Fruit fly (Drosophila melanogaster) whole organism, embryonic: ENCODE measurements around the gene WRNexo.

Experiments used
- CG12391 ChIP-seq: fragments of 200-800 bp; sonication (Bioruptor generic); optimal IDR thresholded peaks from 3 replicates; lab custom pipeline; 2018; ENCODE audit warnings: missing biosample characterization, mild to moderate bottlenecking, missing genetic modification characterization, moderate library complexity
- CG2116 ChIP-seq: fragments of 200-800 bp; sonication (Bioruptor generic); optimal IDR thresholded peaks from 3 replicates; lab custom pipeline; 2018; ENCODE audit warnings: missing biosample characterization, mild to moderate bottlenecking, missing genetic modification characterization
- CG2120 ChIP-seq: fragments of 200-800 bp; sonication (Bioruptor generic); optimal IDR thresholded peaks from 3 replicates; lab custom pipeline; 2016; ENCODE audit warnings: missing biosample characterization, missing genetic modification characterization
- D19B ChIP-seq: fragments of 200-800 bp; sonication (Bioruptor generic); optimal IDR thresholded peaks from 2 replicates; lab custom pipeline; 2017; ENCODE audit warnings: missing biosample characterization, mild to moderate bottlenecking, missing genetic modification characterization
- HHEX ChIP-seq: fragments of 200-800 bp; sonication (Bioruptor generic); optimal IDR thresholded peaks from 3 replicates; lab custom pipeline; 2017; ENCODE audit warnings: missing biosample characterization, mild to moderate bottlenecking, missing genetic modification characterization, missing genetic modification reagents
- Hr3 ChIP-seq: fragments of 200-800 bp; sonication (Bioruptor generic); optimal IDR thresholded peaks from 3 replicates; lab custom pipeline; 2016; ENCODE audit warnings: missing biosample characterization, missing genetic modification characterization
- cwo ChIP-seq: fragments of 200-800 bp; sonication (Bioruptor generic); optimal IDR thresholded peaks from 3 replicates; lab custom pipeline; 2017; ENCODE audit warnings: missing biosample characterization, missing genetic modification characterization, mild to moderate bottlenecking, moderate library complexity, missing genetic modification reagents
- her ChIP-seq: fragments of 200-800 bp; sonication (Bioruptor generic); optimal IDR thresholded peaks from 2 replicates; lab custom pipeline; 2016; ENCODE audit warnings: missing biosample characterization, missing genetic modification characterization
- peb ChIP-seq: fragments of 200-800 bp; sonication (Bioruptor generic); IDR thresholded peaks from 2 replicates; pipeline ENCODE4 v1.3.6; 2022; ENCODE audit warnings: missing biosample characterization, missing genetic modification characterization
- pfk ChIP-seq: fragments of 200-800 bp; sonication (Bioruptor generic); optimal IDR thresholded peaks from 2 replicates; lab custom pipeline; 2018; ENCODE audit warnings: missing biosample characterization, mild to moderate bottlenecking, missing genetic modification characterization, moderate library complexity

dm6 chr3R:18368595-18368994 lies 2.6 kb upstream of the WRNexo start:
- TF ChIP-seq peb (GFP tag; lab: Robert Waterston, UW) (no peak), pfk (no peak), HHEX (GFP tag; lab: Kevin White, UChicago) (no peak), D19B (GFP tag; lab: Kevin White, UChicago) (no peak), CG2120 (no peak), her (GFP tag; lab: Kevin White, UChicago) (no peak), Hr3 (GFP tag; lab: Kevin White, UChicago) (no peak), CG2116 (GFP tag; lab: Kevin White, UChicago) (no peak), CG12391 (tag; lab: Kevin White, UChicago) (no peak), cwo (GFP tag; lab: Kevin White, UChicago) (no peak)
